Worm (Caenorhabditis elegans): ENCODE data around the gene eps-8.

eps-8 gene

ce11 chrIV:14879184-14879583, at the start of gene eps-8:
Gene eps-8, plus strand, starts transcription at chrIV:14879484.
- TF ChIP-seq snpc-4 (tag; optimal IDR thresholded peaks at IDR 0.05) (no peak), ceh-82 (tag; optimal IDR thresholded peaks at IDR 0.05) (no peak), nhr-11 (tag; optimal IDR thresholded peaks at IDR 0.05) (no peak), nhr-77 (tag; optimal IDR thresholded peaks at IDR 0.05) (no peak), nhr-43 (tag; optimal IDR thresholded peaks at IDR 0.05; ENCODE audit: poor library complexity, severe bottlenecking) (no peak)

- TF ChIP-seq fkh-2 (tag; optimal IDR thresholded peaks at IDR 0.05): no peak
- TF ChIP-seq sea-2 (GFP tag; optimal IDR thresholded peaks at IDR 0.05): no peak
- peak; percentile 34 for TF ChIP-seq pha-4 (tag; optimal IDR thresholded peaks at IDR 0.05)
- TF ChIP-seq hmg-11 (tag; optimal IDR thresholded peaks at IDR 0.05): peak; percentile 44
Measured at ce11 chrIV:14833537-14833936, 45.7 kb upstream of the eps-8 start.

- peak; percentile 60 for TF ChIP-seq nfya-1 (tag; optimal IDR thresholded peaks at IDR 0.05; ENCODE audit: insufficient read depth)
- TF ChIP-seq egl-5 (tag; optimal IDR thresholded peaks at IDR 0.05): peak; percentile 39
- peak; percentile 6 for TF ChIP-seq lin-15B (tag; optimal IDR thresholded peaks at IDR 0.05)
- no peak for TF ChIP-seq pqm-1 (tag; optimal IDR thresholded peaks at IDR 0.05)
Measured at ce11 chrIV:14836885-14837284, 42.4 kb upstream of the eps-8 start, which contains the start of gene Y57G11C.22. Gene Y57G11C.22, plus strand, starts transcription at chrIV:14837211.

- TF ChIP-seq sea-2 (GFP tag; optimal IDR thresholded peaks at IDR 0.05): no peak
- peak; percentile 31 for TF ChIP-seq elt-2 (tag; optimal IDR thresholded peaks at IDR 0.05)
- TF ChIP-seq ceh-28 (tag; optimal IDR thresholded peaks at IDR 0.05): peak; percentile 91
- TF ChIP-seq nfya-1 (tag; optimal IDR thresholded peaks at IDR 0.05; ENCODE audit: insufficient read depth): peak; percentile 76
- TF ChIP-seq nhr-23 (tag; optimal IDR thresholded peaks at IDR 0.05): peak; percentile 81
- no peak for TF ChIP-seq ZK546.5 (tag; optimal IDR thresholded peaks at IDR 0.05)
- TF ChIP-seq daf-12 (tag; optimal IDR thresholded peaks at IDR 0.05): no peak
- peak; percentile 85 for TF ChIP-seq lin-39 (tag; optimal IDR thresholded peaks at IDR 0.05)
- no peak for TF ChIP-seq ceh-16 (tag; optimal IDR thresholded peaks at IDR 0.05)
- TF ChIP-seq nhr-28 (tag; optimal IDR thresholded peaks at IDR 0.05): no peak
- no peak for TF ChIP-seq elt-3 (tag; optimal IDR thresholded peaks at IDR 0.05)
- TF ChIP-seq jun-1 (tag; optimal IDR thresholded peaks at IDR 0.05): peak; percentile 36
- peak; percentile 87 for TF ChIP-seq nhr-25 (tag; optimal IDR thresholded peaks at IDR 0.05)
- peak; percentile 73 for TF ChIP-seq snpc-4 (tag; optimal IDR thresholded peaks at IDR 0.05)
- TF ChIP-seq skn-1 (tag; optimal IDR thresholded peaks at IDR 0.05): peak; percentile 30
- TF ChIP-seq egl-27 (tag; optimal IDR thresholded peaks at IDR 0.05): peak; percentile 64
- no peak for TF ChIP-seq nhr-11 (tag; optimal IDR thresholded peaks at IDR 0.05)
- peak; percentile 23 for TF ChIP-seq pha-4 (tag; optimal IDR thresholded peaks at IDR 0.05)
- no peak for TF ChIP-seq nhr-237 (tag; optimal IDR thresholded peaks at IDR 0.05)
- TF ChIP-seq ztf-11 (tag; optimal IDR thresholded peaks at IDR 0.05): no peak
- no peak for TF ChIP-seq pqm-1 (tag; optimal IDR thresholded peaks at IDR 0.05)
- peak; percentile 69 for TF ChIP-seq fos-1 (tag; optimal IDR thresholded peaks at IDR 0.05)
- TF ChIP-seq eor-1 (tag; optimal IDR thresholded peaks at IDR 0.05): no peak
- no peak for TF ChIP-seq ceh-9 (tag; optimal IDR thresholded peaks at IDR 0.05)
- peak; percentile 76 for TF ChIP-seq ceh-82 (tag; optimal IDR thresholded peaks at IDR 0.05)
- TF ChIP-seq ztf-4 (tag; optimal IDR thresholded peaks at IDR 0.05): no peak
- TF ChIP-seq egl-5 (tag; optimal IDR thresholded peaks at IDR 0.05): peak; percentile 48
- TF ChIP-seq R02D3.7 (tag; optimal IDR thresholded peaks at IDR 0.05): peak; percentile 68
- no peak for TF ChIP-seq fkh-2 (tag; optimal IDR thresholded peaks at IDR 0.05)
- no peak for TF ChIP-seq nhr-76 (tag; optimal IDR thresholded peaks at IDR 0.05)
- peak; percentile 14 for TF ChIP-seq nhr-67 (tag; optimal IDR thresholded peaks at IDR 0.05)
- peak; percentile 13 for TF ChIP-seq ama-1 (optimal IDR thresholded peaks at IDR 0.05)
- TF ChIP-seq hmg-11 (tag; optimal IDR thresholded peaks at IDR 0.05): peak; percentile 96
- TF ChIP-seq fkh-10 (GFP tag; optimal IDR thresholded peaks at IDR 0.05): no peak
- peak; percentile 5 for TF ChIP-seq zag-1 (tag; optimal IDR thresholded peaks at IDR 0.05)
- peak; percentile 12 for TF ChIP-seq nhr-77 (tag; optimal IDR thresholded peaks at IDR 0.05)
- peak; percentile 89 for TF ChIP-seq tbx-2 (tag; optimal IDR thresholded peaks at IDR 0.05)
- peak; percentile 59 for TF ChIP-seq unc-62 (GFP tag; optimal IDR thresholded peaks at IDR 0.05)
- no peak for TF ChIP-seq nhr-12 (tag; optimal IDR thresholded peaks at IDR 0.05)
- no peak for TF ChIP-seq unc-39 (tag; optimal IDR thresholded peaks at IDR 0.05)
- no peak for TF ChIP-seq mdl-1 (tag; optimal IDR thresholded peaks at IDR 0.05)
- TF ChIP-seq lsy-12 (tag; optimal IDR thresholded peaks at IDR 0.05): no peak
- peak; percentile 43 for TF ChIP-seq aly-2 (tag; optimal IDR thresholded peaks at IDR 0.05)
- TF ChIP-seq lin-15B (tag; optimal IDR thresholded peaks at IDR 0.05): peak; percentile 53
- TF ChIP-seq elt-1 (tag; optimal IDR thresholded peaks at IDR 0.05): no peak
- peak; percentile 94 for TF ChIP-seq nhr-43 (tag; optimal IDR thresholded peaks at IDR 0.05; ENCODE audit: poor library complexity, severe bottlenecking)
- TF ChIP-seq mml-1 (tag; optimal IDR thresholded peaks at IDR 0.05): no peak
Measured at ce11 chrIV:14838095-14838494, 41.2 kb upstream of the eps-8 start.

All from whole organism, L3 larva.